Worm (Caenorhabditis elegans) whole organism, L4/young adult: ENCODE measurements around the gene F38E9.1.
"Not testable (repeated sequence)": the region's sequence is repeated elsewhere in the genome, so short reads cannot be mapped to it uniquely, and the experiment has no call there.

Experiments
- W03F9.2 ChIP-seq: fragments of 150-350 bp; optimal IDR thresholded peaks from 2 replicates; lab custom pipeline; 2014; ENCODE audit warnings: missing biosample characterization, missing genetic modification characterization
- dao-5 ChIP-seq: sonication (generic microtip); optimal IDR thresholded peaks from 2 replicates; lab custom pipeline; 2016; ENCODE audit warnings: missing genotype, missing genetic modification characterization, moderate library complexity, missing compliant biosample characterization
- him-1 ChIP-seq: sonication (generic microtip); optimal IDR thresholded peaks from 2 replicates; lab custom pipeline; 2016; ENCODE audit warnings: missing genotype, missing genetic modification reagents, missing genetic modification characterization, missing compliant biosample characterization

The F38E9.1 gene

ce11 chrX:16470758-16471157, at the start of gene F38E9.1:
TSS of gene F38E9.1 (plus strand) at chrX:16471058.
- no peak for TF ChIP-seq him-1 (tag; lab: Kevin White, UChicago)
- TF ChIP-seq dao-5, result no peak
- no peak for TF ChIP-seq W03F9.2 (tag; lab: Kevin White, UChicago)

ce11 chrX:16432143-16432542, 38.7 kb upstream of the F38E9.1 start, which contains the start of gene F38E9.6:
TSS of gene F38E9.6 (plus strand) at chrX:16432443.
- TF ChIP-seq him-1 (tag; lab: Kevin White, UChicago), result no peak
- no peak for TF ChIP-seq dao-5
- TF ChIP-seq W03F9.2 (tag; lab: Kevin White, UChicago), result no peak

ce11 chrX:16440949-16441348, 29.9 kb upstream of the F38E9.1 start:
- no peak for TF ChIP-seq him-1 (tag; lab: Kevin White, UChicago)
- TF ChIP-seq W03F9.2 (tag; lab: Kevin White, UChicago), result no peak
- no peak for TF ChIP-seq dao-5

ce11 chrX:16443657-16444056, 27.2 kb upstream of the F38E9.1 start:
- TF ChIP-seq him-1 (tag; lab: Kevin White, UChicago), result no peak
- TF ChIP-seq W03F9.2 (tag; lab: Kevin White, UChicago), result no peak
- no peak for TF ChIP-seq dao-5

DNA sequence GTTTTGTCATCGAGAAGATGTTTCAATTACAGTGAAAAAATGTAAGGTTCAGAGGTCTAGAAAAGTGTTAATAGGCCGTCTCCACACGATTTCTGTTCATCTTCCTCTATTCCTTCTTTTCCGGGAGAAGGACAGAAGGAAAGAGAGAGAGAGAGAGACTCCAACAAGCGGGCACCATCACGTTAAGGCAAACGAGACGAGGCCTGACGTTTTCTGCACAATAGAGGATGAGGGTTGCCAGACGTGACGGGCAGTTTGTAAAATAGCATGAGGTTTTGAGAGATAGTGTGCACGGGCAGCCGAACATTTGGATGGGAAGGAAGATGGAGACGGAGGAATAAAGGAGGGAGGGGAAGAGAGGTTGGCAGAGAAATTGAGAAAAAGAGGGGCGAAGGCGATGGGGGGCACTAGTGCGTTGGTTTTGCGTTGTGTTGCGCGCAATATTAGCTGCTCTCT, 25.0 kb upstream of the F38E9.1 start, which contains the start of gene twf-2:
Gene twf-2, plus strand, starts transcription at position 405 of the 456 bp plus-strand sequence.
- peak; percentile 56 for TF ChIP-seq him-1 (tag; lab: Kevin White, UChicago)
- no peak for TF ChIP-seq W03F9.2 (tag; lab: Kevin White, UChicago)
- peak; percentile 6 for TF ChIP-seq dao-5

DNA sequence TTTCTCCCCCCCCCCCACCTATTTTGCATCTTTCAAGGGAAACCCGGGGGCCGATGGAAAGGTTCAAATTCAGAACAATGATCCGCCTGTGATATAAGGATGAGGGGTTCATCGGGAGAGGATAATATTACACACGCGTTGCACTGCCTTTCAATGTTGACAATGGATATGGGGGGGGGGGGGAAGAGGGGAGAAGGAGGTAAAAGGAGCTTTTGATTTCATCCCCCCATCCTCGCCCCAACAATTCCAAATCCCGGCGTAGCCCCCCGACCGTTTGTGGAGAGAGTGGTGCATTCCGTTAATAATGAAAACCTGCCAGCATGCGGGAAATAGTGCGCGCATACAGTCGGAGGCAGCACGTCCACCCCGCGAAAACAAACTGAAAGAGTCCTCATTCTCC, 23.7 kb upstream of the F38E9.1 start:
- no peak for TF ChIP-seq W03F9.2 (tag; lab: Kevin White, UChicago)
- TF ChIP-seq him-1 (tag; lab: Kevin White, UChicago), result no peak
- no peak for TF ChIP-seq dao-5

DNA sequence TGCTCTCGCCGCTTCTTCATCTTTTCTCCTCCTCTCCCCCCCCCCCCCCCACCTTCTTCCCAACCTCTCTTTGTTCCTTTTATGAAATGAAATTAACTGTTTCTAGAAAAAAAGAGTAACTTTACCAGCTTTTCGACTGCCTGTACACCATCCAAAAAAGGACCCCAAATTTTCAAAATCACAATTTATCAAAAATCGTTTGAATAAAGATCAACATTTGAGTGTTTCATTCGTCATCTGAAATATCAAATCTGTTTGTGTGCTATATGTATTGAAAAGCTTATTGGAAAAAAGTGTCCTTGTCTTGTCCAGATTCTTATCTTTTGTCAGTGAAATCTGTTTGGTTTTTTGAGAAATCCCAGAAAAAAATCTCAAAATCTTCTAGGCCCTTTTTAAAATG, 19.7 kb upstream of the F38E9.1 start:
- TF ChIP-seq him-1 (tag; lab: Kevin White, UChicago) (no peak), W03F9.2 (tag; lab: Kevin White, UChicago) (no peak), dao-5 (no peak)

ce11 chrX:16451642-16452041, 19.2 kb upstream of the F38E9.1 start, which contains the start of gene F38E9.4:
TSS of gene F38E9.4 (plus strand) at chrX:16451942.
- TF ChIP-seq dao-5; him-1 (tag; lab: Kevin White, UChicago); W03F9.2 (tag; lab: Kevin White, UChicago): not testable (repeated sequence)

- TF ChIP-seq W03F9.2 (tag; lab: Kevin White, UChicago) (no peak), dao-5 (no peak), him-1 (tag; lab: Kevin White, UChicago) (no peak)
Observed at ce11 chrX:16456659-16457058, 14.2 kb upstream of the F38E9.1 start, which contains the start of gene nas-39. TSS of gene nas-39 (plus strand) at chrX:16456927.

ce11 chrX:16457113-16457512, 13.7 kb upstream of the F38E9.1 start:
- TF ChIP-seq W03F9.2 (tag; lab: Kevin White, UChicago) (no peak), him-1 (tag; lab: Kevin White, UChicago) (no peak), dao-5 (no peak)

ce11 chrX:16461319-16461718, 9.5 kb upstream of the F38E9.1 start:
- TF ChIP-seq him-1 (tag; lab: Kevin White, UChicago) (no peak), dao-5 (no peak), W03F9.2 (tag; lab: Kevin White, UChicago) (no peak)

DNA sequence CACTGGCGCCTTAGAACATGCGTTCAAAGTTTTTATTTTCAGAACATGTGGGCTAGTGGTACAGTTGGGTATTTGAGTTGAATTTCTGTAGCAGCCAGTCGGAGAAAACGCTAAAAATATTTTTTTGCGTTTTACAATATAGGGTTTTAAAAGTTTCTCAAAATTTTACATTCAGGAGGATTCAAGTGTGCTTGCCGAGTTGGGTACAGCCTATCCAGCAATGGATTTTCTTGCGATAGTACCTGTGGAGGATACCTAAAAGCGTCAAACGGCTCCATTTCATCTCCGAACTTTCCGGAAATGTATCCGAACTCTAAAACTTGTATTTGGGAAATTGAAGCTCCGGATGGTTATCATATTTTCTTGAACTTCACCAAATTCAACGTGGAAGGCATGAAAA, 4.7 kb upstream of the F38E9.1 start:
- no peak for TF ChIP-seq W03F9.2 (tag; lab: Kevin White, UChicago)
- no peak for TF ChIP-seq him-1 (tag; lab: Kevin White, UChicago)
- TF ChIP-seq dao-5, result no peak

- no peak for TF ChIP-seq him-1 (tag; lab: Kevin White, UChicago)
Observed at ce11 chrX:16468845-16469244, 2.0 kb upstream of the F38E9.1 start.

DNA sequence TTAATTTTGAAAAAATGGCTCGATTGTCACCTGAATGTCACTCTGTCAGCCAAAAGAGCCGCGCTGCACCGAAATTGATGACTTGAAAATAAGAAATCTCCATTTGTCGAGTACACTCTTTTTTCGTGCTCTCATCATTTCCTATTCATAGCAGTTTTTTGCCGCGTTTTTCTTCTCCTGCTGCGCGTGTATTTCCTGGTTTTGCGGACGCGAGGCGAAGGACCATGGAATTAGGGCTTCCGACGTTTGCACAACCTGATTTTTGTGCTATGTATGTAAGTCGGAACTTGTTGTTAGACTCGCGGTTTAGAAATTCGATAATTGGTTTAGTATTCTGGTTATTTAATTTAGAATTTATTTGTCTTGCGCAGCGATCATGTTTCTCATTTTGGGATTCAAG, 9.4 kb downstream of the F38E9.1 start:
- no peak for TF ChIP-seq dao-5
- TF ChIP-seq W03F9.2 (tag; lab: Kevin White, UChicago), result no peak
- TF ChIP-seq him-1 (tag; lab: Kevin White, UChicago), result no peak

- TF ChIP-seq him-1 (tag; lab: Kevin White, UChicago) (no peak), W03F9.2 (tag; lab: Kevin White, UChicago) (no peak), dao-5 (no peak)
Observed at ce11 chrX:16481026-16481425, 10.2 kb downstream of the F38E9.1 start.
